Worm (Caenorhabditis elegans): Measurements from ENCODE around the gene srbc-36.
A peak's percentile ranks its signal among the peaks of the same experiment; 100 is the strongest.

The srbc-36 gene

ce11 chrV:3476228-3476627 is 14.1 kb downstream of the srbc-36 start:
- no peak for TF ChIP-seq tlf-1 (GFP tag; optimal IDR thresholded peaks at IDR 0.05)
- no peak for TF ChIP-seq attf-3 (GFP tag; conservative IDR thresholded peaks at IDR 0.05)
- no peak for TF ChIP-seq lsl-1 (GFP tag; optimal IDR thresholded peaks at IDR 0.05)
- no peak for TF ChIP-seq zim-3 (tag; optimal IDR thresholded peaks at IDR 0.05)
- no peak for TF ChIP-seq nfya-2 (GFP tag; IDR thresholded peaks at IDR 0.05)
- no peak for TF ChIP-seq snpc-1.3 (tag; optimal IDR thresholded peaks at IDR 0.05; ENCODE audit: insufficient read depth)
- TF ChIP-seq madf-6 (GFP tag; IDR thresholded peaks at IDR 0.05), result no peak
- no peak for TF ChIP-seq pbrm-1 (GFP tag; IDR thresholded peaks at IDR 0.05)
- no peak for TF ChIP-seq aptf-2 (GFP tag; conservative IDR thresholded peaks at IDR 0.05)
- no peak for TF ChIP-seq ceh-58 (GFP tag; IDR thresholded peaks at IDR 0.05)
- no peak for TF ChIP-seq F39B2.1 (GFP tag; IDR thresholded peaks at IDR 0.05)
- no peak for TF ChIP-seq akir-1 (GFP tag; optimal IDR thresholded peaks at IDR 0.05)

DNA sequence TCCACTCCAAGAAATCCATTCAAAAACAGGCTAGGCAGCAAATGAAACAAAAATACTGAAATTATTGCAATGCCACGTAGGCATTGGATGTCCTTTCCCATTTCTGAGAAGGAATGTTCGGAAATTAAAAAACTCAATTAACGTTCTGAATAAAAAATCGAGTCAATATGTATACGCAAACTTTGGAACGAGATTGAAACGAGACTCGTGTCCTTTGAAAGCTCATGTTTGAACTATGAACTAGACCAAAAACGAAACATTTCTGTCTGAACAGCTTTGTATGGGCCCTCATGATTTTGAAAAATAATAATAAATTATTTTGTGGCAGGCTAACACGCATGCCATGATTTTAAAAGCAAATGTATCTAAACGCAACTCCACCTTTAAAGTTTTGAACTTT is 15.3 kb downstream of the srbc-36 start, which contains the start of gene oac-2:
TSS of gene oac-2 (minus strand) at position 101 of the 400 bp plus-strand sequence.
- TF ChIP-seq pbrm-1 (GFP tag; IDR thresholded peaks at IDR 0.05) (no peak), dpff-1 (tag; optimal IDR thresholded peaks at IDR 0.05) (no peak), nhr-80 (tag; optimal IDR thresholded peaks at IDR 0.05) (no peak), rec-8 (tag; optimal IDR thresholded peaks at IDR 0.05) (no peak), mel-28 (tag; optimal IDR thresholded peaks at IDR 0.05; ENCODE audit: borderline replicate concordance) (no peak), rpc-1 (optimal IDR thresholded peaks at IDR 0.05) (no peak), rpc-1 (tag; optimal IDR thresholded peaks at IDR 0.05) (no peak), aptf-2 (GFP tag; conservative IDR thresholded peaks at IDR 0.05) (no peak), him-1 (tag; optimal IDR thresholded peaks at IDR 0.05) (no peak), cebp-1 (GFP tag; IDR thresholded peaks at IDR 0.05) (no peak), cebp-1 (tag; optimal IDR thresholded peaks at IDR 0.05) (no peak)

- TF ChIP-seq lin-35 (GFP tag; optimal IDR thresholded peaks at IDR 0.05) (no peak), F57A8.1 (GFP tag; optimal IDR thresholded peaks at IDR 0.05) (no peak)
These were observed 19.6 kb downstream of the srbc-36 start, which contains the start of gene srbc-29 for ce11 chrV:3470782-3471181. TSS of gene srbc-29 (minus strand) at chrV:3470882.

ce11 chrV:3468436-3468835 is 21.9 kb downstream of the srbc-36 start, which contains the start of gene gst-33:
TSS of gene gst-33 (minus strand) at chrV:3468562.
- peak; percentile 88 for TF ChIP-seq hmg-1.2 (GFP tag; IDR thresholded peaks at IDR 0.05)
- no peak for TF ChIP-seq ztf-18 (tag; optimal IDR thresholded peaks at IDR 0.05)

DNA sequence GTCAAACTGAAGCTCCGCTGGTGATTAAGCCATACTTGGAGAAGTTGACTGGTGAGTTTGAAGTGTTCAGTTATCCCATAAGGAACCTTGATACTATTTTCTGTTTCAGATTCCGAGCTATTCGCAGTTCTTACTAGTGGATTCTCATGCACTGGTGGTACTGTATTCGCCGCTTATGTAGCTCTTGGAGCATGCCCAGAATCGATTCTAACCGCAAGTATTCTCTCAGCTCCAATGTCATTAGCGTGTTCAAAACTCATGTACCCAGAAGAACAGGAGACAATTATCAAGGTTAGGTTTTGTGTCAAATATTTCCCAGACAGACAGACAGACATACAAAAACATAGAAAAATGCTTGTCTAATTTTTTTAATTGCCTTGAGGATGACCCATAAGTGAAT is 25.4 kb downstream of the srbc-36 start:
- TF ChIP-seq B0261.1 (tag; optimal IDR thresholded peaks at IDR 0.05) (no peak), hrde-1 (tag; optimal IDR thresholded peaks at IDR 0.05; ENCODE audit: borderline replicate concordance) (no peak), unc-62 (GFP tag; optimal IDR thresholded peaks at IDR 0.05) (no peak), nhr-179 (tag; optimal IDR thresholded peaks at IDR 0.05) (no peak), lsl-1 (GFP tag; optimal IDR thresholded peaks at IDR 0.05) (no peak), ztf-3 (GFP tag; optimal IDR thresholded peaks at IDR 0.05) (no peak), dox-1 (GFP tag; IDR thresholded peaks at IDR 0.05) (no peak), him-1 (tag; optimal IDR thresholded peaks at IDR 0.05) (no peak), aptf-3 (GFP tag; IDR thresholded peaks at IDR 0.05) (no peak), ztf-28 (GFP tag; IDR thresholded peaks at IDR 0.05) (no peak), dpff-1 (tag; optimal IDR thresholded peaks at IDR 0.05) (no peak), ceh-58 (GFP tag; IDR thresholded peaks at IDR 0.05) (no peak), rec-8 (tag; optimal IDR thresholded peaks at IDR 0.05) (no peak), snpc-4 (GFP tag; optimal IDR thresholded peaks at IDR 0.05) (no peak), snpc-4 (tag; optimal IDR thresholded peaks at IDR 0.05) (no peak)

Data from whole organism, young adult.